Worm (Caenorhabditis elegans): ENCODE results near the gene F18G5.1.

Gene F18G5.1

DNA sequence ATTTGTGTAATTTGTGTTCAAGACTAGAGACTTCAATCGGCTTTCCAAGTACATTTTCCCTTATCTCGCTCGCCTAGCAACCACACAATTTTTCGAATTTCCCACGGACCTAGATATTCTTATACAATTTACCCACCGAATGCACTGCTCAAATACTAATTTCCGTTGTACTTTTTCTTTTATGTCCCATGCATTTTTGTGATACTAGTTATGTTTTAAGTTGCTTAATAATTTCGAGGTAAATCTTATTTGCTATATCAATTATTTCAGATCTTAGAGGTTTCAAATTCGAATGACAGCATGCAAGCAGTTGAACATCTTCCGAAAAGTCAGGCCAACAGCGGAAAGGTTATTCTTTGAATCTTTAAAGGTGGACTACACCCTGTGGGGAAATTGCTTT lies at the start of gene F18G5.1:
TSS of gene F18G5.1 (plus strand) at position 301 of the 400 bp plus-strand sequence.
- no peak for TF ChIP-seq hmg-4 (GFP tag; optimal IDR thresholded peaks at IDR 0.05)

DNA sequence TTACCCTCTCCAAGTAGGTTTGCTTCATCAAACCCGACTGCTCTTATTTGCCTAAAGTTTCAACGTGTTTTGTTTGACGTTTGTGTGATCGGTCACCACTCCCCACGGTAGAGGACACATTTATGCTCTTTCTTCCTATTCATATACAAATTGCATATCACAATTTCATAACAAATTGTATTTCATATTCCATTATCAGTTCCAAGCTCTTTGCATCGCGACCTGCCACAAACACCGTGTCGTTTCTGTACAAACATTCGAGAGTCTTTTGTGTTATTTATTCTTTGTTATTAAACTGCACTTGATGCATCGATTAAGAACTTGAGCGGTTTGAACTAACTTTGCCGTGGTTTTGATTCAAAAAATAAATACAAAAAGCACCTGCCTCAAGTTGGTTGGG lies 49.6 kb upstream of the F18G5.1 start:
- TF ChIP-seq ama-1 (optimal IDR thresholded peaks at IDR 0.05) (no peak), hnd-1 (tag; optimal IDR thresholded peaks at IDR 0.05) (no peak), tbx-37 (GFP tag; conservative IDR thresholded peaks at IDR 0.05) (no peak)

- TF ChIP-seq hmg-4 (GFP tag; optimal IDR thresholded peaks at IDR 0.05), result no peak
- TF ChIP-seq pes-1 (GFP tag; IDR thresholded peaks at IDR 0.05), result no peak
- TF ChIP-seq aly-1 (tag; optimal IDR thresholded peaks at IDR 0.05), result no peak
- TF ChIP-seq tbx-11 (GFP tag; IDR thresholded peaks at IDR 0.05), result no peak
- TF ChIP-seq scrt-1 (GFP tag; IDR thresholded peaks at IDR 0.05), result no peak
- TF ChIP-seq ceh-13 (GFP tag; optimal IDR thresholded peaks at IDR 0.05), result no peak
- TF ChIP-seq ama-1 (optimal IDR thresholded peaks at IDR 0.05), result no peak
- TF ChIP-seq ets-7 (tag; optimal IDR thresholded peaks at IDR 0.05), result no peak
- no peak for TF ChIP-seq hmbx-1 (tag; optimal IDR thresholded peaks at IDR 0.05)
- no peak for TF ChIP-seq sea-1 (GFP tag; conservative IDR thresholded peaks at IDR 0.05)
- TF ChIP-seq F13C5.2 (tag; optimal IDR thresholded peaks at IDR 0.05), result no peak
- no peak for TF ChIP-seq ceh-36 (tag; optimal IDR thresholded peaks at IDR 0.05)
These were observed 47.0 kb upstream of the F18G5.1 start for ce11 chrX:9212675-9213074.

- TF ChIP-seq tbx-11 (GFP tag; IDR thresholded peaks at IDR 0.05), result no peak
- TF ChIP-seq F13C5.2 (tag; optimal IDR thresholded peaks at IDR 0.05), result no peak
- TF ChIP-seq sea-1 (GFP tag; conservative IDR thresholded peaks at IDR 0.05), result no peak
- TF ChIP-seq tbx-37 (GFP tag; conservative IDR thresholded peaks at IDR 0.05), result no peak
- TF ChIP-seq ama-1 (optimal IDR thresholded peaks at IDR 0.05), result no peak
- no peak for TF ChIP-seq ceh-36 (tag; optimal IDR thresholded peaks at IDR 0.05)
- TF ChIP-seq hmg-4 (GFP tag; optimal IDR thresholded peaks at IDR 0.05), result no peak
- no peak for TF ChIP-seq ceh-13 (GFP tag; optimal IDR thresholded peaks at IDR 0.05)
These were observed 45.7 kb upstream of the F18G5.1 start, which contains the start of gene C35B8.3 for ce11 chrX:9213873-9214341. Gene C35B8.3, plus strand, starts transcription at chrX:9213923.

- TF ChIP-seq B0310.2 (tag; optimal IDR thresholded peaks at IDR 0.05) (peak; percentile 39), ceh-13 (GFP tag; optimal IDR thresholded peaks at IDR 0.05) (peak; percentile 28), ets-7 (tag; optimal IDR thresholded peaks at IDR 0.05) (peak; percentile 14), F13C5.2 (tag; optimal IDR thresholded peaks at IDR 0.05) (peak; percentile 14), aly-1 (tag; optimal IDR thresholded peaks at IDR 0.05) (no peak), pes-1 (GFP tag; IDR thresholded peaks at IDR 0.05) (peak; percentile 52; the same call in 1 of the 2 replicates), ceh-36 (tag; optimal IDR thresholded peaks at IDR 0.05) (no peak), hmbx-1 (tag; optimal IDR thresholded peaks at IDR 0.05) (peak; percentile 30), sea-1 (GFP tag; conservative IDR thresholded peaks at IDR 0.05) (0 out of 2 replicates have a peak, but pooled peaks have one; percentile 13), hmg-4 (GFP tag; optimal IDR thresholded peaks at IDR 0.05) (peak; percentile 89)
These were observed 34.4 kb upstream of the F18G5.1 start for ce11 chrX:9225273-9225672.

ce11 chrX:9226904-9227303 lies 32.7 kb upstream of the F18G5.1 start:
- no peak for TF ChIP-seq scrt-1 (GFP tag; IDR thresholded peaks at IDR 0.05)
- no peak for TF ChIP-seq F13C5.2 (tag; optimal IDR thresholded peaks at IDR 0.05)
- no peak for TF ChIP-seq hmbx-1 (tag; optimal IDR thresholded peaks at IDR 0.05)
- no peak for TF ChIP-seq hmg-4 (GFP tag; optimal IDR thresholded peaks at IDR 0.05)

DNA sequence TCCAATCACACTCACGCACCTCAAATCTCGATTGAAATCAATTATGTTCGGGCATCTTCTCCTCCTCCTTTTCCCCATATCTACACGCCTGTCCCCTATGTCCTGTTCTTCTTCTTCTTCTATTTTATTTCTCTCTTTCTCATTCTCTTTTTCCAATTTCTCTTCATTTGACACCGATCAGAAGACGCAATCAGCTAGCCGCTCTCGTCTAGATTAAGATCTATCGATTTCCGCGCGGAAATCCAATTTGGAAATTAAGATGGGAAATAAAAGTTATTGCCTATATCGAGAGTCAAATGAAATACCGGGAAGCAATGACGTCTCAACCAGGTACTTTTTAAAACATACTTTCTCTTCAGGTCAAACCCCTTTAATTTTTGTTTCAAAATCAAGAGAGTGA lies 31.2 kb upstream of the F18G5.1 start:
- no peak for TF ChIP-seq tbx-37 (GFP tag; conservative IDR thresholded peaks at IDR 0.05)
- TF ChIP-seq ceh-36 (tag; optimal IDR thresholded peaks at IDR 0.05), result no peak
- TF ChIP-seq sea-1 (GFP tag; conservative IDR thresholded peaks at IDR 0.05), result no peak
- TF ChIP-seq hmg-4 (GFP tag; optimal IDR thresholded peaks at IDR 0.05), result no peak
- no peak for TF ChIP-seq hmbx-1 (tag; optimal IDR thresholded peaks at IDR 0.05)
- no peak for TF ChIP-seq pes-1 (GFP tag; IDR thresholded peaks at IDR 0.05)
- TF ChIP-seq aly-1 (tag; optimal IDR thresholded peaks at IDR 0.05), result no peak
- no peak for TF ChIP-seq B0310.2 (tag; optimal IDR thresholded peaks at IDR 0.05)
- no peak for TF ChIP-seq ets-7 (tag; optimal IDR thresholded peaks at IDR 0.05)
- TF ChIP-seq scrt-1 (GFP tag; IDR thresholded peaks at IDR 0.05), result no peak
- TF ChIP-seq ama-1 (optimal IDR thresholded peaks at IDR 0.05), result no peak
- no peak for TF ChIP-seq tbx-11 (GFP tag; IDR thresholded peaks at IDR 0.05)
- TF ChIP-seq hnd-1 (tag; optimal IDR thresholded peaks at IDR 0.05), result no peak
- TF ChIP-seq ceh-13 (GFP tag; optimal IDR thresholded peaks at IDR 0.05), result no peak

DNA sequence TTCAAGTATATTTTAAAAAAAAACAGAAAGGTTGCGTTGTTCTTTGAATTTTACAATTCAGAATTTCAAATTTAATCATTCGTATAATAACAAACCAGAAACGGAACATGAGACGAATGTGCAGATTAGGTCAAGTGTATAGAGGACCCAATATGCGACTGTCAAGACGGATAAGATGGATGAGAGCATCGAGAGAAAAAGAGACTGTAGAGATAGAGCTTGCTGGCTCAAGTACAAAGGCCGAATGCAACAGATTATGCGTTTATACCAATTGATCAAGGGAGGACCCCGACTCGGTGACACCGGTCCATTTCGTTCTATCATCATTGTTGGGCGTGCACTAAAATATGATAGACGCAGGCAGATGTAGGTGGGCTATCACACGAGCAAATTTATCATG lies 29.3 kb upstream of the F18G5.1 start:
- TF ChIP-seq ceh-13 (GFP tag; optimal IDR thresholded peaks at IDR 0.05) (no peak), hmg-4 (GFP tag; optimal IDR thresholded peaks at IDR 0.05) (no peak), scrt-1 (GFP tag; IDR thresholded peaks at IDR 0.05) (no peak), hnd-1 (tag; optimal IDR thresholded peaks at IDR 0.05) (no peak)

DNA sequence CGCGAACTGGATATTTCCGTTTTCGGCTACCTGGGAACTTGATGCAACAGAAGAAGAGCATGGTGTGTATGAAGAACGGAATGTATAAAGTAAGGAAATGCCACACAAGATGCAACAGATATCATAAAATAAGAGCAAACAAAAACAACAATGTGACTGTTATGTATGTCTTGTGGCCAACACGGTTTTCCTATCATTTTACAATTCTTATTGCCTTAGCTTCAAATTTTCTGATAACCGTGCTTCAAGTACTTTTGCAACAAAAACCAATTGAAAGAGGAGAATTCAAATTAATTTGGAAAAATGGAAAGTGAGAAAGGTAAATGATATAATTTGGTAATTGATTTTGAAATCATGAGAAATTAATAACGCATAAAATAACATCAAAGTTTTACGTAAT lies 28.1 kb upstream of the F18G5.1 start:
- no peak for TF ChIP-seq pes-1 (GFP tag; IDR thresholded peaks at IDR 0.05)
- TF ChIP-seq ceh-13 (GFP tag; optimal IDR thresholded peaks at IDR 0.05), result no peak

- TF ChIP-seq F13C5.2 (tag; optimal IDR thresholded peaks at IDR 0.05) (no peak), tra-4 (tag; optimal IDR thresholded peaks at IDR 0.05) (no peak), tbx-37 (GFP tag; conservative IDR thresholded peaks at IDR 0.05) (no peak), hmg-4 (GFP tag; optimal IDR thresholded peaks at IDR 0.05) (no peak), sea-1 (GFP tag; conservative IDR thresholded peaks at IDR 0.05) (no peak), ama-1 (optimal IDR thresholded peaks at IDR 0.05) (no peak), hmbx-1 (tag; optimal IDR thresholded peaks at IDR 0.05) (no peak), aly-1 (tag; optimal IDR thresholded peaks at IDR 0.05) (no peak), flt-1 (GFP tag; IDR thresholded peaks at IDR 0.05) (no peak), ceh-13 (GFP tag; optimal IDR thresholded peaks at IDR 0.05) (no peak), B0310.2 (tag; optimal IDR thresholded peaks at IDR 0.05) (no peak), ets-7 (tag; optimal IDR thresholded peaks at IDR 0.05) (no peak), hnd-1 (tag; optimal IDR thresholded peaks at IDR 0.05) (no peak), tbx-11 (GFP tag; IDR thresholded peaks at IDR 0.05) (no peak), ceh-36 (tag; optimal IDR thresholded peaks at IDR 0.05) (no peak), pes-1 (GFP tag; IDR thresholded peaks at IDR 0.05) (no peak)
These were observed 27.6 kb upstream of the F18G5.1 start, which contains the start of gene vav-1 for ce11 chrX:9232037-9232436. Gene vav-1, minus strand, starts transcription at chrX:9232137.

All from whole organism, early embryonic.